Fruit fly (Drosophila melanogaster) whole organism, embryonic: ENCODE measurements around the gene Pez.
A peak's percentile ranks its signal among the peaks of the same experiment; 100 is the strongest.

Experiments
- Adf1 ChIP-seq: fragments of 200-800 bp; sonication (Bioruptor generic); IDR thresholded peaks from 2 replicates; pipeline ENCODE4 v1.3.6; 2022; ENCODE audit warnings: missing biosample characterization, missing genetic modification characterization
- CG10543 ChIP-seq: fragments of 200-800 bp; sonication (Bioruptor generic); optimal IDR thresholded peaks from 3 replicates; lab custom pipeline; 2017; ENCODE audit warnings: missing biosample characterization, mild to moderate bottlenecking, missing genetic modification characterization, moderate library complexity
- CG11504 ChIP-seq: fragments of 200-800 bp; sonication (Bioruptor generic); optimal IDR thresholded peaks from 3 replicates; lab custom pipeline; 2019; ENCODE audit warnings: missing biosample characterization, mild to moderate bottlenecking, missing genetic modification characterization, moderate library complexity
- CG12659 ChIP-seq: fragments of 200-800 bp; sonication (Bioruptor generic); optimal IDR thresholded peaks from 3 replicates; lab custom pipeline; 2017; ENCODE audit warnings: mild to moderate bottlenecking, missing biosample characterization, missing genetic modification reagents, missing genetic modification characterization
- CG13624 ChIP-seq: fragments of 200-800 bp; sonication (Bioruptor generic); optimal IDR thresholded peaks from 2 replicates; lab custom pipeline; 2016; ENCODE audit warnings: missing biosample characterization, missing genetic modification characterization
- CG15514 ChIP-seq: fragments of 200-800 bp; sonication (Bioruptor generic); optimal IDR thresholded peaks from 3 replicates; lab custom pipeline; 2017; ENCODE audit warnings: missing biosample characterization, missing genetic modification characterization, mild to moderate bottlenecking, moderate library complexity, missing genetic modification reagents
- CG1602 ChIP-seq: fragments of 200-800 bp; sonication (Bioruptor generic); optimal IDR thresholded peaks from 3 replicates; lab custom pipeline; 2016; ENCODE audit warnings: missing biosample characterization, missing genetic modification characterization
- CG1647 ChIP-seq: fragments of 200-800 bp; sonication (Bioruptor generic); optimal IDR thresholded peaks from 3 replicates; lab custom pipeline; 2016; ENCODE audit warnings: missing biosample characterization, missing genetic modification characterization
- CG16779 ChIP-seq: fragments of 200-800 bp; sonication (Bioruptor generic); IDR thresholded peaks from 2 replicates; pipeline ENCODE4 v1.3.6; 2022; ENCODE audit warnings: missing biosample characterization, missing genetic modification characterization
- CG17186 ChIP-seq: fragments of 200-800 bp; sonication (Bioruptor generic); optimal IDR thresholded peaks from 3 replicates; lab custom pipeline; 2017; ENCODE audit warnings: missing biosample characterization, missing genetic modification reagents, missing genetic modification characterization
- CG2712 ChIP-seq: fragments of 200-800 bp; optimal IDR thresholded peaks from 3 replicates; lab custom pipeline; 2019; ENCODE audit warnings: missing biosample characterization, mild to moderate bottlenecking, missing genetic modification characterization, moderate library complexity
- CG32532 ChIP-seq: fragments of 200-800 bp; sonication (Bioruptor generic); IDR thresholded peaks from 2 replicates; pipeline ENCODE4 v1.3.6; 2022; ENCODE audit warnings: missing biosample characterization, missing genetic modification characterization
- CG6689 ChIP-seq: fragments of 200-800 bp; sonication (Bioruptor generic); IDR thresholded peaks from 2 replicates; pipeline ENCODE4 v1.3.6; 2022; ENCODE audit warnings: missing biosample characterization, missing genetic modification characterization
- CG7745 ChIP-seq: fragments of 200-800 bp; sonication (Bioruptor generic); optimal IDR thresholded peaks from 2 replicates; lab custom pipeline; 2018; ENCODE audit warnings: missing biosample characterization, mild to moderate bottlenecking, missing genetic modification characterization, moderate library complexity
- CG8290 ChIP-seq, 3 experiments: fragments of 200-800 bp; sonication (Bioruptor generic); optimal IDR thresholded peaks; 2 replicates each; lab custom pipeline; 2016 to 2019; ENCODE audit warnings: missing biosample characterization in 3 of 3, missing genetic modification characterization in 3 of 3, mild to moderate bottlenecking in 2 of 3, moderate library complexity in 1 of 3
- CG9727 ChIP-seq: fragments of 200-800 bp; sonication (Bioruptor generic); optimal IDR thresholded peaks from 3 replicates; lab custom pipeline; 2017; ENCODE audit warnings: missing biosample characterization, mild to moderate bottlenecking, missing genetic modification characterization
- D19B ChIP-seq: fragments of 200-800 bp; sonication (Bioruptor generic); optimal IDR thresholded peaks from 2 replicates; lab custom pipeline; 2017; ENCODE audit warnings: missing biosample characterization, mild to moderate bottlenecking, missing genetic modification characterization
- Dp ChIP-seq: fragments of 200-800 bp; sonication (Bioruptor generic); optimal IDR thresholded peaks from 2 replicates; lab custom pipeline; 2018; ENCODE audit warnings: missing biosample characterization, mild to moderate bottlenecking, missing genetic modification characterization, moderate library complexity
- Dref ChIP-seq: fragments of 200-800 bp; sonication (Bioruptor generic); IDR thresholded peaks from 2 replicates; pipeline ENCODE4 v1.3.6; 2022; ENCODE audit warnings: missing biosample characterization, missing genetic modification characterization
- Eip74EF ChIP-seq, 2 experiments: fragments of 200-800 bp in 1 of 2; fragments of >200 bp in 1 of 2; sonication (Bioruptor generic) in 1 of 2; optimal IDR thresholded peaks; 2 replicates each; lab custom pipeline; 2017 to 2019; ENCODE audit warnings: missing biosample characterization in 2 of 2, missing genetic modification characterization in 2 of 2, mild to moderate bottlenecking in 1 of 2, moderate library complexity in 1 of 2
- Hey ChIP-seq: fragments of 200-800 bp; sonication (Bioruptor generic); optimal IDR thresholded peaks from 3 replicates; lab custom pipeline; 2018; ENCODE audit warnings: missing biosample characterization, mild to moderate bottlenecking, missing genetic modification characterization
- MBD-R2 ChIP-seq: fragments of 200-800 bp; sonication (Bioruptor generic); IDR thresholded peaks from 2 replicates; pipeline ENCODE4 v1.3.6; 2022; ENCODE audit warnings: missing biosample characterization, missing genetic modification characterization
- Mad ChIP-seq: fragments of 200-800 bp; sonication (Bioruptor generic); optimal IDR thresholded peaks from 2 replicates; lab custom pipeline; 2016; ENCODE audit warnings: missing biosample characterization, missing genetic modification characterization
- Med ChIP-seq: fragments of 200-800 bp; sonication (Bioruptor generic); peaks from one replicate; lab custom pipeline; 2016; ENCODE audit warnings: missing biosample characterization, missing genetic modification characterization, mild to moderate bottlenecking, inconsistent platforms, moderate library complexity
- Neu2 ChIP-seq: fragments of 200-800 bp; sonication (Bioruptor generic); optimal IDR thresholded peaks from 3 replicates; lab custom pipeline; 2016; ENCODE audit warnings: missing biosample characterization, missing genetic modification characterization, borderline replicate concordance
- Nf-YC ChIP-seq: fragments of 200-800 bp; optimal IDR thresholded peaks from 3 replicates; lab custom pipeline; 2019; ENCODE audit warnings: missing biosample characterization, mild to moderate bottlenecking, missing genetic modification characterization, moderate library complexity
- Sry-β ChIP-seq: fragments of 200-800 bp; sonication (Bioruptor generic); optimal IDR thresholded peaks from 2 replicates; lab custom pipeline; 2018; ENCODE audit warnings: missing biosample characterization, mild to moderate bottlenecking, missing genetic modification characterization, moderate library complexity
- Stat92E ChIP-seq, 3 experiments: fragments of >200 bp in 2 of 3; fragments of 200-800 bp in 1 of 3; sonication (Bioruptor generic) in 1 of 3; optimal IDR thresholded peaks; 2 replicates each; lab custom pipeline; 2017 to 2019; ENCODE audit warnings: missing biosample characterization in 3 of 3, missing genetic modification characterization in 3 of 3, mild to moderate bottlenecking in 1 of 3, moderate library complexity in 1 of 3
- YL-1 ChIP-seq: fragments of 200-800 bp; sonication (Bioruptor generic); optimal IDR thresholded peaks from 3 replicates; lab custom pipeline; 2017; ENCODE audit warnings: missing biosample characterization, mild to moderate bottlenecking, missing genetic modification characterization
- ac ChIP-seq: fragments of 200-800 bp; sonication (Bioruptor generic); optimal IDR thresholded peaks from 3 replicates; lab custom pipeline; 2017; ENCODE audit warnings: missing biosample characterization, mild to moderate bottlenecking, missing genetic modification characterization
- aop ChIP-seq: fragments of 200-800 bp; sonication (Bioruptor generic); IDR thresholded peaks from 2 replicates; pipeline ENCODE4 v1.3.6; 2022; ENCODE audit warnings: missing biosample characterization, missing genetic modification characterization
- bsh ChIP-seq, 2 experiments: fragments of 200-800 bp; sonication (Bioruptor generic); optimal IDR thresholded peaks; 2 replicates each; lab custom pipeline; 2017 to 2018; ENCODE audit warnings: mild to moderate bottlenecking in 2 of 2, missing biosample characterization in 2 of 2, missing genetic modification characterization in 2 of 2, moderate library complexity in 1 of 2
- cato ChIP-seq: fragments of 200-800 bp; sonication (Bioruptor generic); optimal IDR thresholded peaks from 2 replicates; lab custom pipeline; 2016; ENCODE audit warnings: missing biosample characterization, missing genetic modification characterization, borderline replicate concordance
- caup ChIP-seq: fragments of 200-800 bp; sonication (Bioruptor generic); optimal IDR thresholded peaks from 3 replicates; lab custom pipeline; 2017; ENCODE audit warnings: missing biosample characterization, mild to moderate bottlenecking, missing genetic modification characterization, moderate library complexity; ENCODE audit not compliant: severe bottlenecking
- exex ChIP-seq: fragments of 200-800 bp; sonication (Bioruptor generic); optimal IDR thresholded peaks from 4 replicates; lab custom pipeline; 2018; ENCODE audit warnings: missing biosample characterization, mild to moderate bottlenecking, missing genetic modification characterization, moderate library complexity
- grn ChIP-seq: fragments of 200-800 bp; sonication (Bioruptor generic); optimal IDR thresholded peaks from 3 replicates; lab custom pipeline; 2017; ENCODE audit warnings: missing biosample characterization, missing genetic modification characterization
- kah ChIP-seq: fragments of 200-800 bp; sonication (Bioruptor generic); optimal IDR thresholded peaks from 2 replicates; lab custom pipeline; 2018; ENCODE audit warnings: missing biosample characterization, mild to moderate bottlenecking, missing genetic modification characterization
- knrl ChIP-seq: fragments of 200-800 bp; sonication (Bioruptor generic); IDR thresholded peaks from 3 replicates; pipeline ENCODE4 v1.3.6; 2022; ENCODE audit warnings: missing biosample characterization, missing genetic modification characterization; ENCODE audit not compliant: partially characterized antibody
- nmo ChIP-seq: fragments of 200-800 bp; sonication (Bioruptor generic); optimal IDR thresholded peaks from 2 replicates; lab custom pipeline; 2018; ENCODE audit warnings: missing biosample characterization, mild to moderate bottlenecking, missing genetic modification characterization, moderate library complexity
- pfk ChIP-seq: fragments of 200-800 bp; sonication (Bioruptor generic); optimal IDR thresholded peaks from 2 replicates; lab custom pipeline; 2018; ENCODE audit warnings: missing biosample characterization, mild to moderate bottlenecking, missing genetic modification characterization, moderate library complexity
- pros ChIP-seq: fragments of 200-800 bp; sonication (Bioruptor generic); optimal IDR thresholded peaks from 3 replicates; lab custom pipeline; 2019; ENCODE audit warnings: missing biosample characterization, mild to moderate bottlenecking, missing genetic modification characterization, moderate library complexity
- pzg ChIP-seq: fragments of 200-800 bp; sonication (Bioruptor generic); optimal IDR thresholded peaks from 3 replicates; lab custom pipeline; 2018; ENCODE audit warnings: missing biosample characterization, mild to moderate bottlenecking, missing genetic modification characterization, moderate library complexity
- run ChIP-seq: fragments of 200-800 bp; sonication (Bioruptor generic); optimal IDR thresholded peaks from 3 replicates; lab custom pipeline; 2018; ENCODE audit warnings: missing biosample characterization, mild to moderate bottlenecking, missing genetic modification characterization
- sr ChIP-seq: fragments of 200-800 bp; sonication (Bioruptor generic); IDR thresholded peaks from 3 replicates; pipeline ENCODE4 v1.3.6; 2022; ENCODE audit warnings: missing biosample characterization, missing genetic modification characterization
- stwl ChIP-seq: fragments of 200-800 bp; sonication (Bioruptor generic); optimal IDR thresholded peaks from 3 replicates; lab custom pipeline; 2018; ENCODE audit warnings: missing biosample characterization, mild to moderate bottlenecking, missing genetic modification characterization, moderate library complexity
- wek ChIP-seq: fragments of 200-800 bp; sonication (Bioruptor generic); optimal IDR thresholded peaks from 3 replicates; lab custom pipeline; 2018; ENCODE audit warnings: missing biosample characterization, mild to moderate bottlenecking, missing genetic modification characterization, moderate library complexity

The Pez gene

DNA sequence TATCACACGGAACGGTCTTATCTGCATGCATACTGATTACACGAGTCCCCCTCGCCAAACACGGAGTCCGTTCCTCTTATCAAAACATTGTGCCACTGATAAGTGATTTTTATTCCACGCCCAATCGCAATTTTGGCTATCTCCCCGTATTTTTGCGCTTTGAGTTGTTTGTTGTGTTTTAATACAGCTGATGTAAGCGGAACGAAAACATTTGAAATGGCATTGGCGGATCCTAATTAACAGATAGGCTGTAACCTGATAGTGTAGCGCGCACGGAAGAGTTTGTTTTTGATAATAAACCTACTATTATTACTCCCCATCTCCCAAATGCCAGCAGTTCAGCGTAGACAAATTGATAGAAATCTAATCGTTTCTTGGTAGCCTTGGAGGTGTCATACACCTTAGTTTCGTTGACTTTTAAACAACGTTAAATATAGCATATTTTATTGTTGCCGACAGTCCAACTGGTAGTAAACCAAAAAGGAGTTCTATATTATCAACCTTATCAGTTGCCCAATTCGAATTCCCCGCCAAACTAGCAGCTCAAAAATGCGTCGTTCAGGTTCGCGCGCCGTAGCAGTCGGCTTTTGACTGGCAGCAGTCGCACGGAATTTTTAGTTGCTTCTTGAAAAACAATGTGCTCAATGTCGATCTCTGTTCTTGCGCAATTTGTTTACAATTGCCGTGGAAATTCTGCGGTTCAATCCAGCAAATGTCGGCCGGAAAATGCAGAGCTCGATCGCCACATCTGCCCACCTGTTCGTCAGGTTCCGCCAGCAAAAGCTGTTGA is 4.8 kb upstream of the Pez start (continued):
- TF ChIP-seq run (tag; lab: Kevin White, UChicago) (no peak), CG15514 (GFP tag; lab: Kevin White, UChicago) (peak; percentile 97), cato (GFP tag; lab: Kevin White, UChicago) (no peak), aop (GFP tag; lab: Robert Waterston, UW) (0 out of 2 replicates have a peak, but pooled peaks have one; percentile 15), CG6689 (GFP tag; lab: Robert Waterston, UW) (no peak), D19B (peak; percentile 15), CG10543 (GFP tag; lab: Kevin White, UChicago) (peak; percentile 60), MBD-R2 (peak; percentile 73), CG11504 (tag; lab: Kevin White, UChicago) (no peak), Dref (GFP tag; lab: Robert Waterston, UW) (peak; percentile 44), CG9727 (GFP tag; lab: Kevin White, UChicago) (peak; percentile 10), CG1602 (no peak), CG12659 (GFP tag; lab: Kevin White, UChicago) (peak; percentile 2), Nf-YC (peak; percentile 26), nmo (peak; percentile 59), CG16779 (GFP tag; lab: Robert Waterston, UW) (0 out of 2 replicates have a peak, but pooled peaks have one; percentile 31), Neu2 (GFP tag; lab: Kevin White, UChicago) (peak; percentile 27), Mad (GFP tag; lab: Kevin White, UChicago) (peak; percentile 4), YL-1 (GFP tag; lab: Kevin White, UChicago) (peak; percentile 56), Hey (tag; lab: Kevin White, UChicago) (peak; percentile 60), exex (tag; lab: Kevin White, UChicago) (peak; percentile 100), CG17186 (peak; percentile 77), CG13624 (peak; percentile 62), Adf1 (GFP tag; lab: Robert Waterston, UW) (0 out of 2 replicates have a peak, but pooled peaks have one; percentile 9), knrl (GFP tag; lab: Robert Waterston, UW) (peak; percentile 36; the same call in 1 of the 3 replicates), CG1647 (GFP tag; lab: Kevin White, UChicago) (peak; percentile 3), wek (GFP tag; lab: Kevin White, UChicago) (no peak), CG2712 (tag; lab: Kevin White, UChicago) (peak; percentile 17), ac (GFP tag; lab: Kevin White, UChicago) (no peak), caup (GFP tag; lab: Kevin White, UChicago) (peak; percentile 62), CG8290 (GFP tag; optimal IDR thresholded peaks at IDR 0.05; lab: Kevin White, UChicago) (no peak), CG8290 (tag; optimal IDR thresholded peaks at IDR 0.05; lab: Kevin White, UChicago) (peak in 1 of 2 experiments; percentile 56), Sry-β (GFP tag; lab: Kevin White, UChicago) (no peak), bsh (GFP tag; optimal IDR thresholded peaks at IDR 0.05; lab: Kevin White, UChicago) (no peak), pros (GFP tag; lab: Kevin White, UChicago) (no peak), sr (GFP tag; lab: Robert Waterston, UW) (no peak), stwl (tag; lab: Kevin White, UChicago) (peak; percentile 65), pzg (peak; percentile 90), Eip74EF (GFP tag; optimal IDR thresholded peaks at IDR 0.05; lab: Kevin White, UChicago) (no peak), Med (GFP tag; lab: Kevin White, UChicago) (peak; percentile 86), kah (GFP tag; lab: Kevin White, UChicago) (peak; percentile 57), CG7745 (tag; lab: Kevin White, UChicago) (no peak), grn (peak; percentile 90), Stat92E (GFP tag; optimal IDR thresholded peaks at IDR 0.05; lab: Kevin White, UChicago) (peak in 1 of 3 experiments; percentile 16), CG32532 (GFP tag; lab: Robert Waterston, UW) (0 out of 2 replicates have a peak, but pooled peaks have one; percentile 5), pfk (GFP tag; lab: Kevin White, UChicago) (peak; percentile 13), Dp (peak; percentile 95)
